Worm (Caenorhabditis elegans) whole organism, late embryonic: Measurements from ENCODE around the gene Y105C5A.1.
A peak's percentile ranks its signal among the peaks of the same experiment; 100 is the strongest.
"Not testable (repeated sequence)": the region's sequence is repeated elsewhere in the genome, so short reads cannot be mapped to it uniquely, and the experiment has no call there.

ENCODE experiments used
- C08G9.2 ChIP-seq: sonication (generic microtip); optimal IDR thresholded peaks from 2 replicates; lab custom pipeline; 2016; ENCODE audit warnings: mild to moderate bottlenecking, missing genetic modification characterization, moderate library complexity, missing compliant biosample characterization
- C38D4.7 ChIP-seq: fragments of 200-800 bp; sonication (Bioruptor generic); optimal IDR thresholded peaks from 2 replicates; lab custom pipeline; 2018; ENCODE audit warnings: mild to moderate bottlenecking, missing genetic modification characterization, moderate library complexity, missing compliant biosample characterization
- Y22D7AL.16 ChIP-seq: sonication (generic microtip); optimal IDR thresholded peaks from 2 replicates; lab custom pipeline; 2016; ENCODE audit warnings: missing genetic modification characterization, missing compliant biosample characterization
- ahr-1 ChIP-seq: sonication (generic microtip); optimal IDR thresholded peaks from 2 replicates; lab custom pipeline; 2016; ENCODE audit warnings: missing genetic modification characterization, missing compliant biosample characterization
- ama-1 ChIP-seq: fragments of 150-350 bp; optimal IDR thresholded peaks from 2 replicates; lab custom pipeline; 2014
- ceh-14 ChIP-seq: sonication (generic microtip); optimal IDR thresholded peaks from 2 replicates; lab custom pipeline; 2016; ENCODE audit warnings: missing genotype, missing genetic modification characterization, missing compliant biosample characterization
- ceh-19 ChIP-seq: fragments of 200-800 bp; sonication (Bioruptor generic); optimal IDR thresholded peaks from 2 replicates; lab custom pipeline; 2018; ENCODE audit warnings: mild to moderate bottlenecking, missing genetic modification characterization, missing compliant biosample characterization
- ceh-2 ChIP-seq: sonication (generic microtip); optimal IDR thresholded peaks from 2 replicates; lab custom pipeline; 2016; ENCODE audit warnings: missing genotype, missing genetic modification characterization, missing compliant biosample characterization
- ceh-22 ChIP-seq: sonication (generic microtip); optimal IDR thresholded peaks from 2 replicates; lab custom pipeline; 2017; ENCODE audit warnings: missing biosample characterization, missing genetic modification characterization
- ceh-31 ChIP-seq: sonication (generic microtip); optimal IDR thresholded peaks from 2 replicates; lab custom pipeline; 2016; ENCODE audit warnings: missing genetic modification characterization, missing compliant biosample characterization
- ceh-34 ChIP-seq: sonication (generic microtip); optimal IDR thresholded peaks from 2 replicates; lab custom pipeline; 2016; ENCODE audit warnings: mild to moderate bottlenecking, missing genetic modification characterization, missing compliant biosample characterization
- ceh-6 ChIP-seq: fragments of 200-800 bp; sonication (Bioruptor generic); optimal IDR thresholded peaks from 2 replicates; lab custom pipeline; 2018; ENCODE audit warnings: mild to moderate bottlenecking, missing genetic modification characterization, missing compliant biosample characterization
- che-1 ChIP-seq: sonication (generic microtip); optimal IDR thresholded peaks from 2 replicates; lab custom pipeline; 2016; ENCODE audit warnings: mild to moderate bottlenecking, missing genetic modification characterization, missing compliant biosample characterization
- dve-1 ChIP-seq: sonication (generic microtip); optimal IDR thresholded peaks from 2 replicates; lab custom pipeline; 2017; ENCODE audit warnings: antibody characterized with exemption, mild to moderate bottlenecking, missing genetic modification characterization, missing compliant biosample characterization
- elt-2 ChIP-seq: sonication (generic microtip); optimal IDR thresholded peaks from 2 replicates; lab custom pipeline; 2016; ENCODE audit warnings: missing genetic modification reagents, missing genetic modification characterization, missing compliant biosample characterization
- fax-1 ChIP-seq: sonication (generic microtip); optimal IDR thresholded peaks from 2 replicates; lab custom pipeline; 2016; ENCODE audit warnings: missing genotype, missing genetic modification characterization, missing compliant biosample characterization
- fkh-10 ChIP-seq: fragments of 150-350 bp; optimal IDR thresholded peaks from 2 replicates; lab custom pipeline; 2014; ENCODE audit warnings: missing biosample characterization, missing genetic modification reagents, missing genetic modification characterization
- fkh-6 ChIP-seq: sonication (generic microtip); optimal IDR thresholded peaks from 2 replicates; lab custom pipeline; 2016; ENCODE audit warnings: missing genetic modification characterization, missing compliant biosample characterization
- gmeb-2 ChIP-seq: sonication (generic microtip); optimal IDR thresholded peaks from 2 replicates; lab custom pipeline; 2016; ENCODE audit warnings: missing genetic modification characterization, inconsistent platforms, missing compliant biosample characterization
- hlh-13 ChIP-seq: fragments of 200-800 bp; sonication (Bioruptor generic); optimal IDR thresholded peaks from 2 replicates; lab custom pipeline; 2018; ENCODE audit warnings: mild to moderate bottlenecking, missing genetic modification characterization, missing compliant biosample characterization
- hlh-15 ChIP-seq: sonication (generic microtip); optimal IDR thresholded peaks from 2 replicates; lab custom pipeline; 2016; ENCODE audit warnings: missing genetic modification characterization, missing compliant biosample characterization
- hlh-30 ChIP-seq: sonication (generic microtip); optimal IDR thresholded peaks from 2 replicates; lab custom pipeline; 2017; ENCODE audit warnings: antibody characterized with exemption, missing genetic modification characterization, missing compliant biosample characterization; ENCODE audit not compliant: insufficient read depth
- hlh-6 ChIP-seq: sonication (generic microtip); optimal IDR thresholded peaks from 2 replicates; lab custom pipeline; 2016; ENCODE audit warnings: missing genotype, missing genetic modification characterization, missing compliant biosample characterization
- hlh-8 ChIP-seq: sonication (generic microtip); optimal IDR thresholded peaks from 2 replicates; lab custom pipeline; 2016; ENCODE audit warnings: missing genotype, missing genetic modification characterization, missing compliant biosample characterization
- madf-2 ChIP-seq: sonication (generic microtip); optimal IDR thresholded peaks from 2 replicates; lab custom pipeline; 2017; ENCODE audit warnings: missing genetic modification characterization, missing compliant biosample characterization
- nfya-1 ChIP-seq: sonication (generic microtip); optimal IDR thresholded peaks from 2 replicates; lab custom pipeline; 2017; ENCODE audit warnings: missing genetic modification characterization, mild to moderate bottlenecking, missing compliant biosample characterization, antibody characterized with exemption, moderate library complexity
- nhr-11 ChIP-seq: fragments of 150-350 bp; optimal IDR thresholded peaks from 2 replicates; lab custom pipeline; 2014; ENCODE audit warnings: missing biosample characterization, missing genetic modification characterization
- nhr-232 ChIP-seq: sonication (generic microtip); optimal IDR thresholded peaks from 2 replicates; lab custom pipeline; 2016; ENCODE audit warnings: missing genetic modification characterization, missing compliant biosample characterization
- pag-3 ChIP-seq: sonication (generic microtip); optimal IDR thresholded peaks from 2 replicates; lab custom pipeline; 2016; ENCODE audit warnings: missing compliant biosample characterization, missing genetic modification characterization, borderline replicate concordance
- pax-1 ChIP-seq: fragments of 150-350 bp; optimal IDR thresholded peaks from 2 replicates; lab custom pipeline; 2014; ENCODE audit warnings: missing biosample characterization, missing genetic modification characterization
- pha-4 ChIP-seq: fragments of 150-350 bp; optimal IDR thresholded peaks from 2 replicates; lab custom pipeline; 2018; ENCODE audit warnings: missing biosample characterization, missing genetic modification reagents, missing genetic modification characterization
- pqm-1 ChIP-seq: sonication (generic microtip); optimal IDR thresholded peaks from 2 replicates; lab custom pipeline; 2016; ENCODE audit warnings: missing genetic modification characterization, missing compliant biosample characterization
- rnt-1 ChIP-seq: sonication (generic microtip); optimal IDR thresholded peaks from 2 replicates; lab custom pipeline; 2016; ENCODE audit warnings: missing genetic modification characterization, missing compliant biosample characterization
- sdc-2 ChIP-seq: sonication (generic microtip); optimal IDR thresholded peaks from 2 replicates; lab custom pipeline; 2016; ENCODE audit warnings: missing genotype, missing genetic modification characterization, missing compliant biosample characterization
- sox-2 ChIP-seq: fragments of 200-800 bp; sonication (Bioruptor generic); IDR thresholded peaks from 2 replicates; pipeline ENCODE4 v1.3.6; 2022; ENCODE audit warnings: missing genetic modification reagents, missing genetic modification characterization, missing compliant biosample characterization
- sox-4 ChIP-seq: sonication (generic microtip); optimal IDR thresholded peaks from 2 replicates; lab custom pipeline; 2017; ENCODE audit warnings: mild to moderate bottlenecking, missing genetic modification characterization, inconsistent platforms, missing compliant biosample characterization
- syd-9 ChIP-seq: sonication (generic microtip); optimal IDR thresholded peaks from 2 replicates; lab custom pipeline; 2016; ENCODE audit warnings: mild to moderate bottlenecking, missing genetic modification characterization, moderate library complexity, missing compliant biosample characterization
- tbx-2 ChIP-seq: sonication (generic microtip); optimal IDR thresholded peaks from 2 replicates; lab custom pipeline; 2016; ENCODE audit warnings: missing genetic modification characterization, missing compliant biosample characterization
- ttx-3 ChIP-seq: sonication (generic microtip); optimal IDR thresholded peaks from 2 replicates; lab custom pipeline; 2016; ENCODE audit warnings: missing genetic modification reagents, missing genetic modification characterization, missing compliant biosample characterization
- unc-3 ChIP-seq, 2 experiments: fragments of 200-800 bp in 1 of 2; sonication (Bioruptor generic) in 1 of 2; sonication (generic microtip) in 1 of 2; conservative IDR thresholded peaks in 1 of 2; optimal IDR thresholded peaks in 1 of 2; 2 replicates each; pipeline versions ENCODE4 v1.3.6 to Lab custom; 2016 to 2022; ENCODE audit warnings: missing compliant biosample characterization in 2 of 2, missing genetic modification characterization in 2 of 2, missing genetic modification reagents in 1 of 2
- unc-42 ChIP-seq: sonication (generic microtip); optimal IDR thresholded peaks from 2 replicates; lab custom pipeline; 2016; ENCODE audit warnings: missing genotype, missing genetic modification characterization, missing compliant biosample characterization
- unc-55 ChIP-seq: sonication (generic microtip); optimal IDR thresholded peaks from 2 replicates; lab custom pipeline; 2017; ENCODE audit warnings: missing biosample characterization, missing genetic modification reagents, missing genetic modification characterization
- unc-86 ChIP-seq: sonication (generic microtip); optimal IDR thresholded peaks from 2 replicates; lab custom pipeline; 2016; ENCODE audit warnings: missing genetic modification characterization, missing compliant biosample characterization

The Y105C5A.1 gene

DNA sequence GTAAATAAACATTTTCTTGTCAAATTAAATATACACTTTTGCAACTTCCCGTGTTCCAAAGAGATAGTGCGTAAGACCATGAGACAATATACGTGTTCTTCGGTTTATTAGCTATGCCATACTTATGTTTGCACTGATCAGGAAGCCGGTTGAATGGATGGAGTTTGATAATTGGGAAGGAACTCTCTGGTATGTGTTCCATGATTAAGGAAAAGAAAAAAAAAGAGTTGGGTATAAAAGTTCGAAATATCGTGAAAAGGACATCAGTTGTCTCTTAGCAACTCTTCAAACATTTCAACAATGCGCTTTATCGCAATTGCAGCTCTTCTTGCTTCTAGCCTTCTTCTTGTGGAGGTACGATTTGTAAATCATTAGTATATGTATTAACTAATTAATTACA is 14.6 kb upstream of the Y105C5A.1 start, which contains the start of gene pqn-76:
TSS of gene pqn-76 (plus strand) at position 301 of the 400 bp plus-strand sequence.
- TF ChIP-seq ahr-1 (tag; lab: Kevin White, UChicago); sox-4; ceh-6: not testable (repeated sequence)

DNA sequence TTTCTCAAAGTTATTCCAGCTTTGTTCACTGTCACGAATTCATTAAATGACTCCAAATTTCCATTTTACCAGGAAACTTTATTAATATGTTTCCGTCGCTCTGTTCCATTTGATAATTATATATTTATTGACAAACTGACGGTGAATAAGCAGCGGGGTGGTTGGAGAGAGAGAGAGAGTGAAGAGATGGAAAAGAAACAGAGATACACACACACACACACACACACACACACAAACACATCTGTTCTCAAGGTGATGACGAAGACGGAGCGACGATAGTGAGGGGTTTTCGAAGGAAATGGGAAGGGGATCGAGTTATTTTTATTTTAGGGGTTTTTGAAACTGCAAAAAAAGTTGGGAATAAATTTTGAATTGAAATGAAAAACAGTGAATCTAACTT is 9.6 kb upstream of the Y105C5A.1 start:
- TF ChIP-seq nfya-1 (tag; lab: Kevin White, UChicago) = peak; percentile 74
- TF ChIP-seq Y22D7AL.16 (tag; lab: Kevin White, UChicago) = no peak
- TF ChIP-seq pax-1 = peak; percentile 36
- TF ChIP-seq elt-2 (tag; lab: Kevin White, UChicago) = peak; percentile 37
- peak; percentile 26 for TF ChIP-seq hlh-8 (tag; lab: Kevin White, UChicago)
- peak; percentile 29 for TF ChIP-seq unc-42 (tag; lab: Kevin White, UChicago)
- peak; percentile 21 for TF ChIP-seq tbx-2
- no peak for TF ChIP-seq hlh-13 (GFP tag; lab: Kevin White, UChicago)
- peak; percentile 28 for TF ChIP-seq ceh-31 (tag; lab: Kevin White, UChicago)
- TF ChIP-seq fax-1 (tag; lab: Kevin White, UChicago) = no peak

DNA sequence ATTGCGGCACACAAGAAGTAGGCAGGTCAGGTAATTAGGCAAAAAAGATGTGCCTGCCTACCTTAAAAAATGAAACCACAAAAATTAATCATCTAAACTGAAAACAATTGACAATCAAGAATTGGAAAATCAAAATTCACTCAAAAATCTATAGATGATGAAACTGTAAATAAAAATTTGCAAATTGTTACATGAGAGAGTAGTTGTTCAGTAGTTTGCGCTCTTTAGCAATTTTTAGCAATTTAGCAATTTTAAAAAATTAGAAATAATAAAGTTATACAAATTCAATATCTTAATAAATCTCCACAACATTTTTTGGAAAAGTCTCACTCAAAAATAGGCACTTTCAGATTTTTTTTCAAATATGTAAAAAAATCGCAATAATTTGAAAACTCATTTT is 7.9 kb upstream of the Y105C5A.1 start:
- TF ChIP-seq pha-4 (tag; lab: Kevin White, UChicago) = no peak
- TF ChIP-seq ceh-2 (tag; lab: Kevin White, UChicago) = no peak
- no peak for TF ChIP-seq pag-3 (tag; lab: Kevin White, UChicago)
- TF ChIP-seq fkh-6 (tag; lab: Kevin White, UChicago) = no peak
- TF ChIP-seq hlh-15 = no peak
- no peak for TF ChIP-seq fax-1 (tag; lab: Kevin White, UChicago)
- TF ChIP-seq gmeb-2 (tag; lab: Kevin White, UChicago) = no peak
- TF ChIP-seq ceh-22 (tag; lab: Kevin White, UChicago) = no peak
- TF ChIP-seq pax-1 = no peak
- no peak for TF ChIP-seq ttx-3 (tag; lab: Kevin White, UChicago)
- TF ChIP-seq unc-3 (GFP tag; conservative IDR thresholded peaks at IDR 0.05; lab: Robert Waterston, UW) = no peak
- TF ChIP-seq unc-3 (tag; optimal IDR thresholded peaks at IDR 0.05; lab: Kevin White, UChicago) = no peak
- TF ChIP-seq rnt-1 (tag; lab: Kevin White, UChicago) = no peak
- no peak for TF ChIP-seq C38D4.7
- TF ChIP-seq sdc-2 (tag; lab: Kevin White, UChicago) = no peak
- no peak for TF ChIP-seq Y22D7AL.16 (tag; lab: Kevin White, UChicago)
- no peak for TF ChIP-seq C08G9.2 (tag; lab: Kevin White, UChicago)
- no peak for TF ChIP-seq nhr-232 (tag; lab: Kevin White, UChicago)
- TF ChIP-seq che-1 = no peak
- no peak for TF ChIP-seq unc-86
- no peak for TF ChIP-seq ceh-31 (tag; lab: Kevin White, UChicago)

DNA sequence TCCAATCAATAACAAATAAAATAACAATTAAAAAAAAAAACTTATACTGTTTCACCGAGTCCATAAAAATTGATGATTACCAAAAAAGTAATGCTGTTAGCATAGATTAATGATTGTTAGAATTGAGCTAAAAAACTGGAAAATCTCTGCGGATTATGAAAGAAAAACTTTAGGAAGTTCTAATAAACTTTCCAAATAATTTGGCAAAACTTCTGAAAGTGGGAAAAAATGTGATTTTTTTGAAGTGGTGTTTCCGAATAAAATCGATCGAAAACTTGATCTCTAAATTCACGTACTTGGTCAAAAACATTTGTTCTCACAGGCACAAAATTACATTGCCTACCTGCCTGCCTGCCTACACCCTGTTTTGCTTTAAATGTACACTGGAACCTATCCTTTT is 7.4 kb upstream of the Y105C5A.1 start:
- TF ChIP-seq che-1 = no peak
- TF ChIP-seq fkh-6 (tag; lab: Kevin White, UChicago) = no peak
- TF ChIP-seq pax-1 = no peak
- TF ChIP-seq ceh-6 = no peak
- TF ChIP-seq nhr-11 (tag; lab: Kevin White, UChicago) = no peak
- no peak for TF ChIP-seq nhr-232 (tag; lab: Kevin White, UChicago)
- no peak for TF ChIP-seq tbx-2
- TF ChIP-seq fkh-10 = no peak
- TF ChIP-seq rnt-1 (tag; lab: Kevin White, UChicago) = no peak
- no peak for TF ChIP-seq sox-4
- no peak for TF ChIP-seq unc-42 (tag; lab: Kevin White, UChicago)
- TF ChIP-seq hlh-15 = no peak
- TF ChIP-seq fax-1 (tag; lab: Kevin White, UChicago) = no peak
- TF ChIP-seq pqm-1 (tag; lab: Kevin White, UChicago) = no peak
- TF ChIP-seq, all 69 proteins: peak for 0

DNA sequence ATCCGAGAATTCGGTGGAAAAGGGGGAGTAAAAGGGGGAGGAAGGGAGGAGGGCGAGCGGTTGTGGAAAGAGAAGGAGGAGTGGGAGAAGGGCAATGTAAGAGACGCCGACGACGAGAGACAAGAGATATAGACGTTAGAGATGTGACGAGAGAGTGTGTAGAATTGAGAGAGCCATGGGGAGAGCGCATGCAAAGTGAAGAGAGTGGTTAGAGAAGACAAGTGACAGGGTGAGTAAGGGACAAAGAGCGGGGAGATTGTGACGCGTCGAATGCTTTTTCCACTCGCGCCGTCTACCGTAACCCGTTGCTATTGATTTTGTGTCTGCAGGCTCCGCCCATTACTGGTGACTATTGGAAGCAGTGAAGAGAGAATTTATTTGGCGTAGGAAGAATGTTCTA is 6.5 kb upstream of the Y105C5A.1 start:
- TF ChIP-seq syd-9 (tag; lab: Kevin White, UChicago) (peak; percentile 11), fkh-6 (tag; lab: Kevin White, UChicago) (peak; percentile 38), rnt-1 (tag; lab: Kevin White, UChicago) (peak; percentile 41), madf-2 (tag; lab: Kevin White, UChicago) (peak; percentile 12), ama-1 (lab: Kevin White, UChicago) (peak; percentile 85), unc-42 (tag; lab: Kevin White, UChicago) (peak; percentile 58), ceh-34 (tag; lab: Kevin White, UChicago) (peak; percentile 75), hlh-6 (no peak), sox-2 (GFP tag; lab: Robert Waterston, UW) (peak; percentile 59; the same call in 1 of the 2 replicates), fax-1 (tag; lab: Kevin White, UChicago) (no peak), C38D4.7 (no peak), ceh-14 (peak; percentile 34), pag-3 (tag; lab: Kevin White, UChicago) (no peak), ceh-19 (GFP tag; lab: Kevin White, UChicago) (no peak), dve-1 (tag; lab: Kevin White, UChicago) (peak; percentile 43), unc-55 (GFP tag; lab: Kevin White, UChicago) (peak; percentile 99), nfya-1 (tag; lab: Kevin White, UChicago) (peak; percentile 100), hlh-30 (tag; lab: Kevin White, UChicago) (peak; percentile 75)
